Fruit fly (Drosophila melanogaster) Kc167 (cell line): ENCODE measurements around the gene PH4alphaMP.

Experiments
- Myc ChIP-seq: fragments of >200 bp; optimal IDR thresholded peaks from 2 replicates; lab custom pipeline; 2017; ENCODE audit warnings: missing external identifiers
- Sin3A ChIP-seq: fragments of >200 bp; optimal IDR thresholded peaks from 2 replicates; lab custom pipeline; 2018; ENCODE audit warnings: missing external identifiers
- h ChIP-seq: fragments of >200 bp; optimal IDR thresholded peaks from 3 replicates; lab custom pipeline; 2018; ENCODE audit warnings: missing external identifiers
- insv ChIP-seq: fragments of >200 bp; optimal IDR thresholded peaks from 3 replicates; lab custom pipeline; 2018; ENCODE audit warnings: missing external identifiers
- psq ChIP-seq: fragments of >200 bp; optimal IDR thresholded peaks from 2 replicates; lab custom pipeline; 2017; ENCODE audit warnings: missing external identifiers
- ttk ChIP-seq: sonication (Bioruptor generic); optimal IDR thresholded peaks from 2 replicates; lab custom pipeline; 2017; ENCODE audit warnings: missing external identifiers

The PH4alphaMP gene

DNA sequence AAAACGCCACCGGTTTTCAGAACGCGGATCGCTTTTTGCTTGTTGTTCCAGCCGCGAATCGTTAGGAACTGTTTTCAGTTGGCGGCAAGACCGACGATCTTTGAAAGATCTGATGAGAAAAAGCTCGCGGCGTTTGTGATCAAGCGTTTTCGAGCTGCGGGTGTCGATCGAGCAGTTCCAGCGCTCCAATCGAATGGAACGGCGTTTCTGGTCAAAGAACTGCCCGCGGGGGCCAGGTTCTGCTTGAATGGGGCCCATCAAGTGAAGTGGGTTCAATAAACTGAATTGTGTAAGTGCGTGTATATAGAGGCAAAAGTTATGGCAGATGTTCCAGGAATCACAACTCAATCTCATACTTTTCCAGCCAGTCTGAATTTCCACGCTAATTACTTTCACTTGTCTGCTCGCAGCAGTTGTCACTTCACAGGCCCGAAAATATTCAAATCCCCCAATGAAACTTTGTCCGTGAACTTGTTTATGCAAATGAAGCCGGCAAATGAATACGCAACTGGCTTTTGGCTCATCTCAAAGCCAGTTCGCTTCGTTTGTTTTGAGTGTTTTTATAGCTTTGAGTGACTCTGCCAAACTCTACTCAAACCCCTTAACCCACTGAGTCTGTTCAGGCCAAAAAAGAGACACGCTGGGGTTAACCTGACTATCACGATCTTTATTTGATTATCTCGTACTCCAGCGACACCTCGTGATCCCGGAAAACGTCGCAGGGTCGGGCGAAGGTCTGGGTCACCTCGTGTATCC lies at the start of gene PH4alphaMP:
TSS of gene PH4alphaMP (minus strand) at position 51 of the 756 bp plus-strand sequence.
- TF ChIP-seq insv (lab: Kevin White, UChicago) = no peak

- TF ChIP-seq psq (lab: Kevin White, UChicago) = no peak
- no peak for TF ChIP-seq Sin3A (lab: Kevin White, UChicago)
- no peak for TF ChIP-seq insv (lab: Kevin White, UChicago)
- TF ChIP-seq ttk (lab: Kevin White, UChicago) = no peak
- no peak for TF ChIP-seq h
- no peak for TF ChIP-seq Myc
Measured at dm6 chr3R:30544974-30545373, 49.0 kb upstream of the PH4alphaMP start.

DNA sequence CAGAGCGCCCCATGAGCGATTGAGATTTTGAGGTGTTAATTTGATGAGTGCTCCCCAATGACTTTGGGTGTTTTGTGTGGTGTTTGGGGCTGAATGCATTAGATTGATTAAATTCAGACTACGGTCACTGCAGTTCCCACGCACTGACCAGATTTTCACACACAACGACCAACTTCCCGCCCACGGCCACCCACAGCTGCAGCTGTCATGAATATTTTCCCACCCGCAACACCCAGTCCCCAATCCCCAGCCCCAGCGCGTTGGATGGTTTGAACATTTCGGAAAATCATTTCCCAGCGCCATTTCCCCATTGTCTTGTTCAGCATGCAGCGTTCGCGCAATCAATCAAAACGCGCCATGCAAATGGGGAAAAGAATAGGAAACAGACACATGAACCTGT lies 45.5 kb upstream of the PH4alphaMP start:
- TF ChIP-seq h (no peak), Myc (no peak), insv (lab: Kevin White, UChicago) (no peak), Sin3A (lab: Kevin White, UChicago) (no peak), psq (lab: Kevin White, UChicago) (no peak), ttk (lab: Kevin White, UChicago) (no peak)

DNA sequence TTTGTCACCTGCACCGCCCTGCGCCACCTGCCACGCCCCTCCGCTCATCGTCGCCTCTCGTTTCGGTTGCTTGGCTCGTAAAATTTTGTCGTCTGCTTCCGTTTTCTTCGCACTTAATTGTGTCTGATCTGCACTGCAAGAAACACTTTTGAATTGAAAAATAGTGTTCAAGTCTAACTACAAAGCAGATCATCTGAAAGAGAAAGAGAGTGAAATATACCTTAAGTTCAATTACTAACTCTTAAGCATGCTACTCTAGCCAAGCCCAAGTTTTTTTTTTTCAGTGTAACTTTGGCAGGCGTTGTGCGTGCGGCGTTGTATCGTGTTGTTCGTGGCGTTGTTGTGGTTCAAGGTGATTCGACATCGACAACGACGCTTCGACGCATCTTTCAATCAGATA lies 44.2 kb upstream of the PH4alphaMP start:
- TF ChIP-seq ttk (lab: Kevin White, UChicago) (no peak), h (no peak), Sin3A (lab: Kevin White, UChicago) (no peak), psq (lab: Kevin White, UChicago) (no peak), Myc (no peak), insv (lab: Kevin White, UChicago) (no peak)

- no peak for TF ChIP-seq psq (lab: Kevin White, UChicago)
- TF ChIP-seq Sin3A (lab: Kevin White, UChicago) = no peak
- no peak for TF ChIP-seq ttk (lab: Kevin White, UChicago)
Measured at dm6 chr3R:30536919-30537318, 41.0 kb upstream of the PH4alphaMP start.

DNA sequence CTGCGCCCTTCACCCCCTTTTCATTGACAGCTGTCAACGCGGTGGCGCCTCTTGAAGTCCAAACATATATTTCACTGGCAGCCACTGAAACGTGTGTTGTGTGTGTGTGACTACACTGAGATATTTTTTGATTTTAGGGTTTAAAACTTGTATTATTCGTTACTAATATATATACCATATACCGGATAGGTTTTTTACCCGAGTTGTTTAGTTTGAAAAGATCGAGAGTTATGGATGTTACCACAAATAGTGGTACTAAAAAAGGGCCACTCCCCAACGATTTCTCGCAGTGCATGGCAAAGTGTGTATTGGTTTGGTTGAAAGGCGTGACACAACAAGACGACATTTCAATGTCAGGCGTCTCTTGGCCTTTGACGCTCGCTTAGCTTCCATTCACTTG lies 40.5 kb upstream of the PH4alphaMP start:
- no peak for TF ChIP-seq psq (lab: Kevin White, UChicago)

DNA sequence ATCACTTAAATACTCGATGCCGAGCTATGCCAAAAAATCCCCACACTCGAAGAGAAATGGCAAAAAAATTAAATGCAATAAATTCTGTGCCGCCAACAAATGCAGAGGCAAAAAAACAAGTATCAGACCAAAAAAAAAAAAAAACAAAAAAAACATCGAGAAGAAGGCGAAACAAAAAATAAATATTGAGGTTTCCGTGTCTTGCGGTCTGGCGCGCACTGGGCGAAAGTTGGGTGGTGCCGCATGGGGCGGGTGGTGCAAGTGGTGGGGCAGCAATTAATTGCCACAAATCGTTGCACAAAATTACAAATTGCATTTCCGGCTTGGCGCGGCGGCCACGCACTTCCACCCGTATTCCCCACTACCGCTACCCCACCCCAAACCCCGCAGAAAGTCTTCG lies 38.5 kb upstream of the PH4alphaMP start:
- TF ChIP-seq Sin3A (lab: Kevin White, UChicago) (no peak), psq (lab: Kevin White, UChicago) (no peak), h (no peak), insv (lab: Kevin White, UChicago) (no peak), ttk (lab: Kevin White, UChicago) (no peak), Myc (no peak)

dm6 chr3R:30531989-30532653 lies 36.2 kb upstream of the PH4alphaMP start, which contains the start of gene tmod:
tmod (plus strand) TSS chr3R:30532607.
- TF ChIP-seq psq (lab: Kevin White, UChicago) = no peak
- no peak for TF ChIP-seq Myc

DNA sequence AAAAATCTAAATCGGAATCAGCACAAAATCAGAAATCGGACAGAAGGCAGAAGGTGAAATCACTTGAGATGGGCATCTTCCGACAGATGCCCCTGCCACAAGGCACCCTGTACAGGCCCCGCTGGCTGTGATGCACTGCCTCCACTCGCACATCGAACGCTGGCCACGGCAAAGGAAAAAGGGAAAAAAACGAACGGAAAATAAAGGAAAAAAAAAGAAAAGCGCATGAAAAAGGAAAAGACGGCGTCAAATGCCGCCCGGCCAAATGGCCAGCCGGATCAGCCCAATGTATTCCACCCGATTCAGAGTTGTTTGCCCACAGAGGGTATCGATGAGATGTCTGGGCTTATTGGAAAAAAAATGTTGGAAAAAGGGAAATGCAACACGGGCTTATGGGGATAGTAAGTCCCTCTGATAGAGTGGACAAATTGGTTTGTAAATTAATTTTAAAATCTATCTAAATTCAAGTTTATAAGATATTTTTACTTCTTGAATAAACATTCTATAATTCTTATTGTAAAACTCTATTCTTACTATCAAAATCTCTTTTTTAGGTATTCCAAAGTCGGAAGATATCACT lies 35.3 kb upstream of the PH4alphaMP start:
- no peak for TF ChIP-seq ttk (lab: Kevin White, UChicago)
- TF ChIP-seq Sin3A (lab: Kevin White, UChicago) = no peak
- TF ChIP-seq psq (lab: Kevin White, UChicago) = no peak
- no peak for TF ChIP-seq h
- no peak for TF ChIP-seq Myc

dm6 chr3R:30529570-30529969 lies 33.6 kb upstream of the PH4alphaMP start:
- TF ChIP-seq insv (lab: Kevin White, UChicago) = no peak
- TF ChIP-seq h = no peak
- no peak for TF ChIP-seq psq (lab: Kevin White, UChicago)
- TF ChIP-seq ttk (lab: Kevin White, UChicago) = no peak
- no peak for TF ChIP-seq Myc
- no peak for TF ChIP-seq Sin3A (lab: Kevin White, UChicago)

DNA sequence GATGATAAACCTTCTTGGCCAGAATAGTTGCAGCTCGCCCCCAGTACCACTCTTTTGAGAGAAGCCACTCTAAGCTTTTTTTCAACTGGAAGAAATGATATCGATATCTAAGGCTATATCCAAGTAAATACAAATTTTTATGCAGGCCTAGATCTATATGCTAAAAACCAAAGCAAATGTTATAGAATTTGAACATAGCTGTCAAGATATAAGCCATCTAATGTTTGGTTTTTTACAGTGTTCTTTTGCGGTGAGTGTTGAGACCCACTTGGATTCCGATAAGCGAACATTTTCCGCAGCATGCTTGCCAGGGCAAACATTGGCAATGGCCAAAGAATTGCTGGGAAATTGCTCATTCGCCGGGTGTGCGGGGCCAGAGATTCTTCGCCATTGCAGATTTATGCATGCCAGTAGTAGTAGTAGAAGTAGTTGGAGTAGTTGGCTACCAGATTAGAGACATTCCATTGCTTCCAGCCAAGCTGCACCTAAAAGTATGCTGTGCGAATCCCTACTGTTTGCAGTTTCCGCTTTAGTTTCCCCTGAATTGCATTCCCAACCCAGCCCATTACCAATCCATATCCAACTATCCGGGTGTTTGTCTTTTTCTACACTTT lies 32.8 kb upstream of the PH4alphaMP start:
- TF ChIP-seq psq (lab: Kevin White, UChicago) (no peak), ttk (lab: Kevin White, UChicago) (no peak), Myc (no peak), h (no peak)

- TF ChIP-seq h (no peak), ttk (lab: Kevin White, UChicago) (no peak), psq (lab: Kevin White, UChicago) (no peak), Sin3A (lab: Kevin White, UChicago) (no peak), insv (lab: Kevin White, UChicago) (no peak), Myc (no peak)
Measured at dm6 chr3R:30526799-30527465, 31.0 kb upstream of the PH4alphaMP start, which contains the start of gene jdp. jdp (minus strand) TSS chr3R:30527037.
